Worm (Caenorhabditis elegans): Measurements from ENCODE around the gene sqv-6.
A peak's percentile ranks its signal among the peaks of the same experiment; 100 is the strongest.

The sqv-6 gene

DNA sequence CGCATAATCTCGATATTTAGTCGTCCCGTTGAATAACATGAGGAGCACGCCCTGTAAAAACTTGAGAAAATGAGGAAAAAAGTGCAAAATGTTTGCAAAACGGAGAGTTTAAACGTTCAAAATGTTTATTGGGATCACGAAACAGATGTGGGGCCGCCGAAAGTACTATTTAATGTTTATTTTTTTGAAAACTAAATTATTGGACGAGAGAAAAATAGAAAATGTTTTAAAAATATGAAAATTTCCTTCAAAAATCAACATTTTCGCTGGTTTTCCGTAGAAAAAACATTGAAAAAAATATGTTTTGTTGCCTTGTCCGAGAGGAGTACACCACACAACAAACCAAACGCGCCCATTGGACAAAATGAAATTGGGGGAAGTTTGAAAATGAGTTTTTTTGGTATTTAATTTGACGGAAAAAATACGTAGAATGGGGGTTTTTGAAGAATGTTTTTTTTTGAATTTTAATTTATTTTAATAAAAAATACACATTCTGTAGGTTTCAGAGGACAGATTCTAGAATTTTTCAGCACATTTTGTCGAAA is at the start of gene sqv-6:
Gene sqv-6, minus strand, starts transcription at position 51 of the 545 bp plus-strand sequence.
- peak; percentile 19 for TF ChIP-seq efl-1 (GFP tag; optimal IDR thresholded peaks at IDR 0.05)
- no peak for TF ChIP-seq F49E8.2 (tag; optimal IDR thresholded peaks at IDR 0.05; ENCODE audit: insufficient read depth)
- TF ChIP-seq mxl-1 (tag; optimal IDR thresholded peaks at IDR 0.05): no peak
- no peak for TF ChIP-seq madf-10 (tag; optimal IDR thresholded peaks at IDR 0.05)
- no peak for TF ChIP-seq attf-6 (GFP tag; IDR thresholded peaks at IDR 0.05)
- TF ChIP-seq K11D2.4 (GFP tag; IDR thresholded peaks at IDR 0.05): no peak
- TF ChIP-seq Y79H2A.3 (GFP tag; conservative IDR thresholded peaks at IDR 0.05): no peak
- no peak for TF ChIP-seq bed-2 (GFP tag; IDR thresholded peaks at IDR 0.05)
- TF ChIP-seq ets-4 (GFP tag; optimal IDR thresholded peaks at IDR 0.05): no peak
- TF ChIP-seq lin-35 (GFP tag; optimal IDR thresholded peaks at IDR 0.05): peak in 1 of 3 experiments; percentile 73
- no peak for TF ChIP-seq sea-2 (GFP tag; IDR thresholded peaks at IDR 0.05)
- TF ChIP-seq zfh-2 (GFP tag; conservative IDR thresholded peaks at IDR 0.05): no peak
- TF ChIP-seq lin-54 (GFP tag; optimal IDR thresholded peaks at IDR 0.05): peak; percentile 66
- TF ChIP-seq sptf-2 (GFP tag; optimal IDR thresholded peaks at IDR 0.05): no peak

DNA sequence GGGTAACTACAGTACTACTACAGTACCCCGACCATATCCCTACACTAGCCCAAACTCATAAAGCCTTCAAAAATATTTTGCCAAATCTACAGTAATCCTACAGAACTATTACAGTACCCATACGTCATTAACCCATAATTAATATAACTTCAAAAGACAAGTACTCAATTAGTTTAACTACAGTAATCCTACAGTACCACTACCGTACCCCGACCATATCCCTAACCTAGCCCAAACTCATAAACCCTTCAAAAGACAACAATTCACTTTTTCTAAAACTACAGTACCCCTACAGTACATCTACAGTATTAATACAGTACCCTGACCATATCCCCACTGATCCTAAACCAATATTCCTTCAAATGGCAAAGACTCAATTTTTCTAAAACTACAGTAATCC is 49.0 kb upstream of the sqv-6 start:
- TF ChIP-seq mxl-1 (tag; optimal IDR thresholded peaks at IDR 0.05) (no peak), tbx-9 (tag; optimal IDR thresholded peaks at IDR 0.05; ENCODE audit: borderline replicate concordance) (no peak), him-1 (tag; optimal IDR thresholded peaks at IDR 0.05) (no peak), F22D6.2 (tag; optimal IDR thresholded peaks at IDR 0.05) (no peak), ztf-22 (GFP tag; optimal IDR thresholded peaks at IDR 0.05) (no peak), xnd-1 (tag; optimal IDR thresholded peaks at IDR 0.05) (no peak), F23B12.7 (tag; optimal IDR thresholded peaks at IDR 0.05; ENCODE audit: insufficient read depth) (no peak), dox-1 (GFP tag; IDR thresholded peaks at IDR 0.05) (no peak), let-526 (GFP tag; IDR thresholded peaks at IDR 0.05) (no peak), sea-2 (GFP tag; IDR thresholded peaks at IDR 0.05) (no peak), ceh-40 (GFP tag; IDR thresholded peaks at IDR 0.05) (no peak), let-607 (tag; optimal IDR thresholded peaks at IDR 0.05) (no peak), cebp-2 (GFP tag; IDR thresholded peaks at IDR 0.05) (no peak), hsf-1 (GFP tag; IDR thresholded peaks at IDR 0.05) (no peak), pha-4 (tag; optimal IDR thresholded peaks at IDR 0.05) (no peak), madf-3 (GFP tag; IDR thresholded peaks at IDR 0.05) (no peak), T26A5.8 (tag; optimal IDR thresholded peaks at IDR 0.05) (no peak)

DNA sequence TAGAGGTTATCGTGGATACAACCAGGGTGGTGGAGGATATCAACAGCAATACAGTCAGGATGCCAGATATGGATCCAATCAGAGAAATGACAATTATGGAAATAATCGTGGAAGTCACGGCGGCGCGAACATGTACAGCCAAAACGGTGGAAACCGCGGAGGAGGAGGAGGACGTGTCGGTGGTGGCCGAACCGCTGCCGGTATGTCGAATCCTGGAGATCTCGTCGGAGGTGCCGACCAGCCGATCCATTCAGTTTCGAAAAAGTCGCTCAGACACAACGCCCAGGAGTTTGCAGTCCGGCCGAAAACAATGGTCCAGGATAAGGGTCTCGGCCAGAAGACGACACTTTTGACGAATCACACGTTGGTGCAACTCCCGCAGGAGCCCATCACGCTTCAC is 44.4 kb upstream of the sqv-6 start:
- TF ChIP-seq let-526 (GFP tag; IDR thresholded peaks at IDR 0.05) (no peak), nfyb-1 (GFP tag; IDR thresholded peaks at IDR 0.05) (no peak), lin-40 (tag; optimal IDR thresholded peaks at IDR 0.05) (no peak), Y95B8A.8 (GFP tag; IDR thresholded peaks at IDR 0.05) (no peak), zfh-2 (GFP tag; conservative IDR thresholded peaks at IDR 0.05) (peak; percentile 74)

DNA sequence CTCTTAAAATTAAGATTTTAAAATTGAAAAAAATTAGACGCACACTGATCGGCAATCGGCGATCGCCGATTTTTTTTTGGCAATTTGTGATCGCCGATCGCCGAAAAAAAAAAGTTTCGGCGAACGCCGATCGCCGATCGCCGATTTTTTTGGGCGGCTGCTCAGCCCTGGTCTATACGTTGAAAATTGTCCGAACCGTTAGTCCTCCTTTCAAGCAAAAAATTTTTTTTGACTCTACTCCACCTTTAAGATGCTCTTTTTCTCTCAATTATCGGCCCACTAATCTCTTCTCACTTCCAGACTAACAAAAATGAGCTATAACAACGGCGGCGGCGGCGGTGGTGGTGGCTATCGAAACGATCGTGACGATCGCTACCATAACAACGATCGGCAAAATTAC is 43.9 kb upstream of the sqv-6 start, which contains the start of gene ergo-1:
Gene ergo-1, plus strand, starts transcription at position 301 of the 400 bp plus-strand sequence.
- TF ChIP-seq tbp1 (GFP tag; optimal IDR thresholded peaks at IDR 0.05) (no peak), egl-18 (GFP tag; IDR thresholded peaks at IDR 0.05) (no peak), mcd-1 (GFP tag; IDR thresholded peaks at IDR 0.05) (no peak), gei-17 (GFP tag; optimal IDR thresholded peaks at IDR 0.05) (no peak), aptf-2 (GFP tag; conservative IDR thresholded peaks at IDR 0.05) (no peak), T07F8.4 (tag; optimal IDR thresholded peaks at IDR 0.05) (no peak), ets-4 (GFP tag; optimal IDR thresholded peaks at IDR 0.05) (no peak), let-526 (GFP tag; IDR thresholded peaks at IDR 0.05) (no peak), mxl-1 (tag; optimal IDR thresholded peaks at IDR 0.05) (no peak), C17E4.6 (GFP tag; IDR thresholded peaks at IDR 0.05) (no peak), pha-4 (tag; optimal IDR thresholded peaks at IDR 0.05) (no peak)

All from whole organism, young adult.